Fruit fly (Drosophila melanogaster) whole organism, embryonic: Measurements from ENCODE around the gene JIL-1.

Source experiments
- Antp ChIP-seq: fragments of 200-800 bp; sonication (Bioruptor generic); optimal IDR thresholded peaks from 3 replicates; lab custom pipeline; 2016; ENCODE audit warnings: missing biosample characterization, missing genetic modification characterization
- BtbVII ChIP-seq: fragments of 200-800 bp; sonication (Bioruptor generic); optimal IDR thresholded peaks from 3 replicates; lab custom pipeline; 2017; ENCODE audit warnings: missing biosample characterization, mild to moderate bottlenecking, missing genetic modification characterization
- CG10147 ChIP-seq: fragments of 200-800 bp; sonication (Bioruptor generic); optimal IDR thresholded peaks from 2 replicates; lab custom pipeline; 2019; ENCODE audit warnings: missing biosample characterization, mild to moderate bottlenecking, missing genetic modification characterization, moderate library complexity
- CG10654 ChIP-seq: fragments of 200-800 bp; sonication (Bioruptor generic); optimal IDR thresholded peaks from 2 replicates; lab custom pipeline; 2016; ENCODE audit warnings: missing biosample characterization, missing genetic modification characterization
- CG11093 ChIP-seq: fragments of 200-800 bp; sonication (Bioruptor generic); IDR thresholded peaks from 3 replicates; pipeline ENCODE4 v1.3.6; 2022; ENCODE audit warnings: missing biosample characterization, missing genetic modification characterization
- CG14667 ChIP-seq: fragments of 200-800 bp; sonication (Bioruptor generic); IDR thresholded peaks from 2 replicates; pipeline ENCODE4 v1.3.6; 2022; ENCODE audit warnings: missing biosample characterization, missing genetic modification characterization
- CG17568 ChIP-seq: fragments of 200-800 bp; sonication (Bioruptor generic); optimal IDR thresholded peaks from 2 replicates; lab custom pipeline; 2018; ENCODE audit warnings: missing biosample characterization, mild to moderate bottlenecking, missing genetic modification characterization, moderate library complexity
- CG2202 ChIP-seq: fragments of 200-800 bp; sonication (Bioruptor generic); optimal IDR thresholded peaks from 2 replicates; lab custom pipeline; 2018; ENCODE audit warnings: missing biosample characterization, mild to moderate bottlenecking, missing genetic modification characterization
- CG2678 ChIP-seq: fragments of 200-800 bp; sonication (Bioruptor generic); optimal IDR thresholded peaks from 3 replicates; lab custom pipeline; 2019; ENCODE audit warnings: missing biosample characterization, mild to moderate bottlenecking, missing genetic modification characterization, moderate library complexity
- CG2875 ChIP-seq: fragments of 200-800 bp; sonication (Bioruptor generic); optimal IDR thresholded peaks from 2 replicates; lab custom pipeline; 2017; ENCODE audit warnings: missing biosample characterization, mild to moderate bottlenecking, missing genetic modification characterization, missing genetic modification reagents
- CG32532 ChIP-seq: fragments of 200-800 bp; sonication (Bioruptor generic); IDR thresholded peaks from 2 replicates; pipeline ENCODE4 v1.3.6; 2022; ENCODE audit warnings: missing biosample characterization, missing genetic modification characterization
- CG42726 ChIP-seq: fragments of 200-800 bp; sonication (Bioruptor generic); IDR thresholded peaks from 2 replicates; pipeline ENCODE4 v1.3.6; 2022; ENCODE audit warnings: missing biosample characterization, missing genetic modification characterization; ENCODE audit not compliant: partially characterized antibody
- CG5953 ChIP-seq: fragments of 200-800 bp; sonication (Bioruptor generic); IDR thresholded peaks from 2 replicates; pipeline ENCODE4 v1.3.6; 2022; ENCODE audit warnings: missing biosample characterization, missing genetic modification characterization
- CG6654 ChIP-seq: fragments of 200-800 bp; sonication (Bioruptor generic); optimal IDR thresholded peaks from 2 replicates; lab custom pipeline; 2017; ENCODE audit warnings: missing biosample characterization, mild to moderate bottlenecking, missing genetic modification characterization
- CG9817 ChIP-seq: fragments of 200-800 bp; sonication (Bioruptor generic); optimal IDR thresholded peaks from 2 replicates; lab custom pipeline; 2018; ENCODE audit warnings: missing biosample characterization, mild to moderate bottlenecking, missing genetic modification characterization, moderate library complexity
- D ChIP-seq, 2 experiments: fragments of 200-800 bp in 1 of 2; fragments of >200 bp in 1 of 2; sonication (Bioruptor generic) in 1 of 2; optimal IDR thresholded peaks; 2 replicates in 1 of 2; 3 replicates in 1 of 2; lab custom pipeline; 2017; ENCODE audit warnings: mild to moderate bottlenecking in 1 of 2, missing biosample characterization in 1 of 2, missing genetic modification characterization in 1 of 2, missing genetic modification reagents in 1 of 2
- Deaf1 ChIP-seq: fragments of 200-800 bp; optimal IDR thresholded peaks from 3 replicates; lab custom pipeline; 2019; ENCODE audit warnings: missing biosample characterization, mild to moderate bottlenecking, missing genetic modification characterization, moderate library complexity
- Dll ChIP-seq: fragments of 200-800 bp; sonication (Bioruptor generic); IDR thresholded peaks from 4 replicates; pipeline ENCODE4 v1.3.6; 2022; ENCODE audit warnings: missing biosample characterization, missing genetic modification characterization; ENCODE audit not compliant: partially characterized antibody
- Elba2 ChIP-seq: fragments of 200-800 bp; sonication (Bioruptor generic); optimal IDR thresholded peaks from 3 replicates; lab custom pipeline; 2016; ENCODE audit warnings: missing biosample characterization, missing genetic modification characterization
- Hey ChIP-seq: fragments of 200-800 bp; sonication (Bioruptor generic); optimal IDR thresholded peaks from 3 replicates; lab custom pipeline; 2018; ENCODE audit warnings: missing biosample characterization, mild to moderate bottlenecking, missing genetic modification characterization
- HmgZ ChIP-seq: fragments of 200-800 bp; sonication (Bioruptor generic); optimal IDR thresholded peaks from 2 replicates; lab custom pipeline; 2018; ENCODE audit warnings: missing biosample characterization, mild to moderate bottlenecking, missing genetic modification characterization
- Hr3 ChIP-seq: fragments of 200-800 bp; sonication (Bioruptor generic); optimal IDR thresholded peaks from 3 replicates; lab custom pipeline; 2016; ENCODE audit warnings: missing biosample characterization, missing genetic modification characterization
- Hr51 ChIP-seq, 2 experiments: fragments of 200-800 bp; sonication (Bioruptor generic); optimal IDR thresholded peaks; 2 replicates in 1 of 2; 3 replicates in 1 of 2; lab custom pipeline; 2016 to 2018; ENCODE audit warnings: missing biosample characterization in 2 of 2, missing genetic modification characterization in 2 of 2, mild to moderate bottlenecking in 1 of 2, moderate library complexity in 1 of 2
- NC2β ChIP-seq: fragments of 200-800 bp; sonication (Bioruptor generic); optimal IDR thresholded peaks from 2 replicates; lab custom pipeline; 2016; ENCODE audit warnings: missing biosample characterization, missing genetic modification characterization
- Nf-YA ChIP-seq: fragments of 200-800 bp; sonication (Bioruptor generic); IDR thresholded peaks from 2 replicates; pipeline ENCODE4 v1.3.6; 2022; ENCODE audit warnings: missing biosample characterization, missing genetic modification characterization
- Six4 ChIP-seq: fragments of 200-800 bp; sonication (Bioruptor generic); optimal IDR thresholded peaks from 2 replicates; lab custom pipeline; 2016; ENCODE audit warnings: missing biosample characterization, missing genetic modification characterization
- TFAM ChIP-seq: fragments of 200-800 bp; sonication (Bioruptor generic); optimal IDR thresholded peaks from 2 replicates; lab custom pipeline; 2017; ENCODE audit warnings: missing biosample characterization, missing genetic modification characterization, inconsistent platforms
- ara ChIP-seq: fragments of 200-800 bp; sonication (Bioruptor generic); IDR thresholded peaks from 2 replicates; pipeline ENCODE4 v1.3.6; 2022; ENCODE audit warnings: missing biosample characterization, missing genetic modification characterization
- caup ChIP-seq: fragments of 200-800 bp; sonication (Bioruptor generic); optimal IDR thresholded peaks from 3 replicates; lab custom pipeline; 2017; ENCODE audit warnings: missing biosample characterization, mild to moderate bottlenecking, missing genetic modification characterization, moderate library complexity; ENCODE audit not compliant: severe bottlenecking
- chn ChIP-seq: fragments of 200-800 bp; sonication (Bioruptor generic); optimal IDR thresholded peaks from 2 replicates; lab custom pipeline; 2016; ENCODE audit warnings: missing biosample characterization, missing genetic modification characterization
- dimm ChIP-seq: fragments of 200-800 bp; sonication (Bioruptor generic); IDR thresholded peaks from 2 replicates; pipeline ENCODE4 v1.3.6; 2022; ENCODE audit warnings: missing biosample characterization, missing genetic modification characterization
- ewg ChIP-seq: fragments of 200-800 bp; sonication (Bioruptor generic); optimal IDR thresholded peaks from 3 replicates; lab custom pipeline; 2017; ENCODE audit warnings: mild to moderate bottlenecking, missing biosample characterization, missing genetic modification reagents, missing genetic modification characterization
- exex ChIP-seq: fragments of 200-800 bp; sonication (Bioruptor generic); optimal IDR thresholded peaks from 4 replicates; lab custom pipeline; 2018; ENCODE audit warnings: missing biosample characterization, mild to moderate bottlenecking, missing genetic modification characterization, moderate library complexity
- eyg ChIP-seq: fragments of 200-800 bp; sonication (Bioruptor generic); optimal IDR thresholded peaks from 3 replicates; lab custom pipeline; 2016; ENCODE audit warnings: missing biosample characterization, missing genetic modification characterization
- fd64A ChIP-seq: fragments of 200-800 bp; sonication (Bioruptor generic); optimal IDR thresholded peaks from 3 replicates; lab custom pipeline; 2018; ENCODE audit warnings: missing biosample characterization, mild to moderate bottlenecking, missing genetic modification characterization
- grau ChIP-seq: fragments of 200-800 bp; optimal IDR thresholded peaks from 3 replicates; lab custom pipeline; 2019; ENCODE audit warnings: missing biosample characterization, mild to moderate bottlenecking, missing genetic modification characterization, moderate library complexity
- insv ChIP-seq, 2 experiments: fragments of 200-800 bp; sonication (Bioruptor generic); optimal IDR thresholded peaks; 3 replicates each; lab custom pipeline; 2016 to 2018; ENCODE audit warnings: missing biosample characterization in 2 of 2, missing genetic modification characterization in 2 of 2
- klu ChIP-seq: fragments of 200-800 bp; sonication (Bioruptor generic); IDR thresholded peaks from 2 replicates; pipeline ENCODE4 v1.3.6; 2022; ENCODE audit warnings: missing biosample characterization, missing genetic modification characterization
- lilli ChIP-seq: fragments of 200-800 bp; sonication (Bioruptor generic); optimal IDR thresholded peaks from 3 replicates; lab custom pipeline; 2016; ENCODE audit warnings: missing biosample characterization, missing genetic modification characterization
- luna ChIP-seq: fragments of 200-800 bp; sonication (Bioruptor generic); optimal IDR thresholded peaks from 2 replicates; lab custom pipeline; 2016; ENCODE audit warnings: missing biosample characterization, missing genetic modification characterization
- nerfin-1 ChIP-seq: fragments of 200-800 bp; sonication (Bioruptor generic); optimal IDR thresholded peaks from 3 replicates; lab custom pipeline; 2019; ENCODE audit warnings: missing biosample characterization, mild to moderate bottlenecking, missing genetic modification characterization, moderate library complexity
- nerfin-2 ChIP-seq: fragments of 200-800 bp; sonication (Bioruptor generic); IDR thresholded peaks from 2 replicates; pipeline ENCODE4 v1.3.6; 2022; ENCODE audit warnings: missing biosample characterization, missing genetic modification characterization; ENCODE audit not compliant: partially characterized antibody
- otp ChIP-seq: fragments of 200-800 bp; sonication (Bioruptor generic); IDR thresholded peaks from 3 replicates; pipeline ENCODE4, ENCODE4 v1.3.6; 2022; ENCODE audit warnings: missing biosample characterization, missing genetic modification characterization
- run ChIP-seq: fragments of 200-800 bp; sonication (Bioruptor generic); optimal IDR thresholded peaks from 3 replicates; lab custom pipeline; 2018; ENCODE audit warnings: missing biosample characterization, mild to moderate bottlenecking, missing genetic modification characterization
- scrt ChIP-seq: fragments of 200-800 bp; sonication (Bioruptor generic); optimal IDR thresholded peaks from 2 replicates; lab custom pipeline; 2018; ENCODE audit warnings: missing biosample characterization, mild to moderate bottlenecking, missing genetic modification characterization, moderate library complexity
- sim ChIP-seq: fragments of 200-800 bp; sonication (Bioruptor generic); IDR thresholded peaks from 2 replicates; pipeline ENCODE4 v1.3.6; 2022; ENCODE audit warnings: missing biosample characterization, missing genetic modification characterization
- sr ChIP-seq: fragments of 200-800 bp; sonication (Bioruptor generic); IDR thresholded peaks from 3 replicates; pipeline ENCODE4 v1.3.6; 2022; ENCODE audit warnings: missing biosample characterization, missing genetic modification characterization
- unc-4 ChIP-seq: fragments of 200-800 bp; sonication (Bioruptor generic); IDR thresholded peaks from 2 replicates; pipeline ENCODE4 v1.3.6; 2022; ENCODE audit warnings: missing biosample characterization, missing genetic modification characterization; ENCODE audit not compliant: partially characterized antibody

Gene JIL-1

dm6 chr3L:11084557-11085231 is 8.3 kb downstream of the JIL-1 start (continued):
- TF ChIP-seq Hr51 (GFP tag; optimal IDR thresholded peaks at IDR 0.05; lab: Kevin White, UChicago) = peak; percentile 93 to 97
- peak; percentile 96 for TF ChIP-seq Six4 (GFP tag; lab: Kevin White, UChicago)
- peak; percentile 90 for TF ChIP-seq dimm
- peak; percentile 79 for TF ChIP-seq klu (GFP tag; lab: Robert Waterston, UW)
- TF ChIP-seq scrt (GFP tag; lab: Kevin White, UChicago) = peak; percentile 79
- TF ChIP-seq chn (GFP tag; lab: Kevin White, UChicago) = peak; percentile 97
- peak; percentile 71 for TF ChIP-seq TFAM (GFP tag; lab: Kevin White, UChicago)
- TF ChIP-seq nerfin-1 (tag; lab: Kevin White, UChicago) = peak; percentile 93
- TF ChIP-seq sr (GFP tag; lab: Robert Waterston, UW) = peak; percentile 91
- peak; percentile 92 for TF ChIP-seq Antp (GFP tag; lab: Kevin White, UChicago)
- peak; percentile 92 for TF ChIP-seq caup (GFP tag; lab: Kevin White, UChicago)
- peak; percentile 95 for TF ChIP-seq CG5953 (GFP tag; lab: Robert Waterston, UW)
- peak; percentile 78 for TF ChIP-seq CG6654
- peak; percentile 37 for TF ChIP-seq luna (GFP tag; lab: Kevin White, UChicago)
- TF ChIP-seq fd64A (GFP tag; lab: Kevin White, UChicago) = peak; percentile 88
- no peak for TF ChIP-seq Deaf1 (tag; lab: Kevin White, UChicago)
- no peak for TF ChIP-seq D (optimal IDR thresholded peaks at IDR 0.05; lab: Kevin White, UChicago)
- TF ChIP-seq D (GFP tag; optimal IDR thresholded peaks at IDR 0.05; lab: Kevin White, UChicago) = peak; percentile 95
- TF ChIP-seq CG10147 (GFP tag; lab: Kevin White, UChicago) = peak; percentile 95
- TF ChIP-seq CG11093 (GFP tag; lab: Robert Waterston, UW) = peak; percentile 94
- peak; percentile 92 for TF ChIP-seq run (tag; lab: Kevin White, UChicago)
- TF ChIP-seq NC2β = peak; percentile 97
- peak; percentile 97 for TF ChIP-seq otp (GFP tag; lab: Robert Waterston, UW)
- peak; percentile 22 for TF ChIP-seq exex (tag; lab: Kevin White, UChicago)
- TF ChIP-seq BtbVII (GFP tag; lab: Kevin White, UChicago) = peak; percentile 81
- TF ChIP-seq Hr3 = peak; percentile 94
- no peak for TF ChIP-seq CG42726 (GFP tag; lab: Robert Waterston, UW)
- TF ChIP-seq grau (tag; lab: Kevin White, UChicago) = peak; percentile 93
- TF ChIP-seq Dll (GFP tag; lab: Robert Waterston, UW) = no peak
- TF ChIP-seq HmgZ (tag; lab: Kevin White, UChicago) = peak; percentile 94
- TF ChIP-seq Elba2 (GFP tag; lab: Kevin White, UChicago) = peak; percentile 82
- peak; percentile 95 for TF ChIP-seq CG17568
- peak; percentile 40 for TF ChIP-seq Hey (tag; lab: Kevin White, UChicago)
- peak; percentile 97 for TF ChIP-seq CG2678 (tag; lab: Kevin White, UChicago)
- TF ChIP-seq CG10654 (GFP tag; lab: Kevin White, UChicago) = peak; percentile 92
- TF ChIP-seq ara (GFP tag; lab: Robert Waterston, UW) = peak; percentile 97
- TF ChIP-seq eyg = peak; percentile 95
- peak; percentile 96 for TF ChIP-seq Nf-YA (GFP tag; lab: Robert Waterston, UW)
- no peak for TF ChIP-seq unc-4 (GFP tag; lab: Robert Waterston, UW)
- peak; percentile 98 for TF ChIP-seq CG2202 (tag; lab: Kevin White, UChicago)
- TF ChIP-seq CG14667 (GFP tag; lab: Robert Waterston, UW) = peak; percentile 92
- TF ChIP-seq lilli (GFP tag; lab: Kevin White, UChicago) = peak; percentile 95
- TF ChIP-seq sim (GFP tag; lab: Robert Waterston, UW) = peak; percentile 96
- peak; percentile 93 for TF ChIP-seq ewg
- peak; percentile 96 for TF ChIP-seq CG2875 (GFP tag; lab: Kevin White, UChicago)
- peak in 1 of 2 experiments; percentile 70 for TF ChIP-seq insv (GFP tag; optimal IDR thresholded peaks at IDR 0.05; lab: Kevin White, UChicago)
- TF ChIP-seq CG9817 (tag; lab: Kevin White, UChicago) = peak; percentile 77
- no peak for TF ChIP-seq nerfin-2
- TF ChIP-seq CG32532 (GFP tag; lab: Robert Waterston, UW) = peak; percentile 93
